Fruit fly (Drosophila melanogaster) whole organism, embryonic: ENCODE results near the gene Idh3b.
A peak's percentile ranks its signal among the peaks of the same experiment; 100 is the strongest.

Experiments used
- ATbp ChIP-seq: fragments of 200-800 bp; sonication (Bioruptor generic); optimal IDR thresholded peaks from 2 replicates; lab custom pipeline; 2017; ENCODE audit warnings: missing biosample characterization, mild to moderate bottlenecking, missing genetic modification characterization, missing genetic modification reagents
- BEAF-32 ChIP-seq: fragments of 200-800 bp; sonication (Bioruptor generic); optimal IDR thresholded peaks from 3 replicates; lab custom pipeline; 2017; ENCODE audit warnings: missing biosample characterization, missing genetic modification characterization, mild to moderate bottlenecking, moderate library complexity, missing genetic modification reagents
- CG10209 ChIP-seq: fragments of 200-800 bp; sonication (Bioruptor generic); optimal IDR thresholded peaks from 3 replicates; lab custom pipeline; 2017; ENCODE audit warnings: missing biosample characterization, mild to moderate bottlenecking, missing genetic modification characterization, missing genetic modification reagents
- CG11398 ChIP-seq: fragments of 200-800 bp; sonication (Bioruptor generic); optimal IDR thresholded peaks from 2 replicates; lab custom pipeline; 2016; ENCODE audit warnings: missing biosample characterization, missing genetic modification characterization
- CG1233 ChIP-seq: fragments of 200-800 bp; sonication (Bioruptor generic); optimal IDR thresholded peaks from 4 replicates; lab custom pipeline; 2018; ENCODE audit warnings: missing biosample characterization, mild to moderate bottlenecking, missing genetic modification characterization
- CG14014 ChIP-seq: fragments of 200-800 bp; sonication (Bioruptor generic); IDR thresholded peaks from 2 replicates; pipeline ENCODE4 v1.3.6; 2022; ENCODE audit warnings: missing biosample characterization, missing genetic modification characterization
- CG1529 ChIP-seq: fragments of 200-800 bp; sonication (Bioruptor generic); optimal IDR thresholded peaks from 3 replicates; lab custom pipeline; 2018; ENCODE audit warnings: missing biosample characterization, missing genetic modification characterization
- CG15696 ChIP-seq: fragments of 200-800 bp; sonication (Bioruptor generic); optimal IDR thresholded peaks from 2 replicates; lab custom pipeline; 2019; ENCODE audit warnings: missing biosample characterization, mild to moderate bottlenecking, missing genetic modification characterization, moderate library complexity
- CG16863 ChIP-seq: fragments of 200-800 bp; sonication (Bioruptor generic); optimal IDR thresholded peaks from 3 replicates; lab custom pipeline; 2016; ENCODE audit warnings: missing biosample characterization, missing genetic modification characterization
- CG18262 ChIP-seq: fragments of 200-800 bp; optimal IDR thresholded peaks from 3 replicates; lab custom pipeline; 2019; ENCODE audit warnings: missing biosample characterization, mild to moderate bottlenecking, missing genetic modification characterization, moderate library complexity
- CG2875 ChIP-seq: fragments of 200-800 bp; sonication (Bioruptor generic); optimal IDR thresholded peaks from 2 replicates; lab custom pipeline; 2017; ENCODE audit warnings: missing biosample characterization, mild to moderate bottlenecking, missing genetic modification characterization, missing genetic modification reagents
- CG31365 ChIP-seq: fragments of 200-800 bp; sonication (Bioruptor generic); optimal IDR thresholded peaks from 2 replicates; lab custom pipeline; 2018; ENCODE audit warnings: missing biosample characterization, mild to moderate bottlenecking, missing genetic modification characterization
- CG33557 ChIP-seq: fragments of 200-800 bp; sonication (Bioruptor generic); optimal IDR thresholded peaks from 2 replicates; lab custom pipeline; 2019; ENCODE audit warnings: missing biosample characterization, mild to moderate bottlenecking, missing genetic modification characterization, moderate library complexity
- CG4854 ChIP-seq: fragments of 200-800 bp; sonication (Bioruptor generic); optimal IDR thresholded peaks from 2 replicates; lab custom pipeline; 2016; ENCODE audit warnings: missing biosample characterization, missing genetic modification characterization, inconsistent platforms
- CG6654 ChIP-seq: fragments of 200-800 bp; sonication (Bioruptor generic); optimal IDR thresholded peaks from 2 replicates; lab custom pipeline; 2017; ENCODE audit warnings: missing biosample characterization, mild to moderate bottlenecking, missing genetic modification characterization
- CG7786 ChIP-seq: fragments of 200-800 bp; sonication (Bioruptor generic); optimal IDR thresholded peaks from 2 replicates; lab custom pipeline; 2016; ENCODE audit warnings: missing biosample characterization, missing genetic modification characterization
- CG7928 ChIP-seq: fragments of 200-800 bp; sonication (Bioruptor generic); optimal IDR thresholded peaks from 2 replicates; lab custom pipeline; 2017; ENCODE audit warnings: missing biosample characterization, mild to moderate bottlenecking, missing genetic modification characterization
- CG8478 ChIP-seq: fragments of >200 bp; optimal IDR thresholded peaks from 2 replicates; lab custom pipeline; 2018
- CG9215 ChIP-seq: fragments of 200-800 bp; sonication (Bioruptor generic); IDR thresholded peaks from 2 replicates; pipeline ENCODE4 v1.3.6; 2022; ENCODE audit warnings: missing biosample characterization, missing genetic modification characterization
- CG9932 ChIP-seq: fragments of 200-800 bp; sonication (Bioruptor generic); IDR thresholded peaks from 2 replicates; pipeline ENCODE4 v1.3.6; 2022; ENCODE audit warnings: missing biosample characterization, missing genetic modification characterization
- Doc2 ChIP-seq: fragments of 200-800 bp; sonication (Bioruptor generic); IDR thresholded peaks from 2 replicates; pipeline ENCODE4 v1.3.6; 2022; ENCODE audit warnings: missing biosample characterization, missing genetic modification characterization
- Ets97D ChIP-seq: fragments of 200-800 bp; sonication (Bioruptor generic); optimal IDR thresholded peaks from 3 replicates; lab custom pipeline; 2016; ENCODE audit warnings: missing biosample characterization, missing genetic modification characterization
- Fer3 ChIP-seq: fragments of 200-800 bp; sonication (Bioruptor generic); optimal IDR thresholded peaks from 2 replicates; lab custom pipeline; 2018; ENCODE audit warnings: missing biosample characterization, mild to moderate bottlenecking, missing genetic modification characterization, moderate library complexity
- Hmr ChIP-seq: fragments of 200-800 bp; sonication (Bioruptor generic); optimal IDR thresholded peaks from 3 replicates; lab custom pipeline; 2017; ENCODE audit warnings: mild to moderate bottlenecking, missing biosample characterization, missing genetic modification reagents, missing genetic modification characterization
- Jarid2 ChIP-seq: fragments of 200-800 bp; sonication (Bioruptor generic); optimal IDR thresholded peaks from 3 replicates; lab custom pipeline; 2017; ENCODE audit warnings: mild to moderate bottlenecking, missing biosample characterization, missing genetic modification reagents, missing genetic modification characterization
- Myb ChIP-seq: fragments of 200-800 bp; sonication (Bioruptor generic); optimal IDR thresholded peaks from 2 replicates; lab custom pipeline; 2016; ENCODE audit warnings: missing biosample characterization, missing genetic modification characterization
- Optix ChIP-seq: fragments of 200-800 bp; sonication (Bioruptor generic); IDR thresholded peaks from 3 replicates; pipeline ENCODE4 v1.3.6; 2022; ENCODE audit warnings: missing biosample characterization, missing genetic modification characterization
- Sox100B ChIP-seq: fragments of 200-800 bp; sonication (Bioruptor generic); optimal IDR thresholded peaks from 3 replicates; lab custom pipeline; 2018; ENCODE audit warnings: missing biosample characterization, mild to moderate bottlenecking, missing genetic modification characterization
- Usf ChIP-seq: fragments of 200-800 bp; sonication (Bioruptor generic); optimal IDR thresholded peaks from 2 replicates; lab custom pipeline; 2017; ENCODE audit warnings: missing genotype, missing biosample characterization, missing genetic modification characterization
- bab2 ChIP-seq: fragments of 200-800 bp; sonication (Bioruptor generic); optimal IDR thresholded peaks from 2 replicates; lab custom pipeline; 2016; ENCODE audit warnings: missing biosample characterization, missing genetic modification characterization
- bigmax ChIP-seq: fragments of 200-800 bp; sonication (Bioruptor generic); optimal IDR thresholded peaks from 2 replicates; lab custom pipeline; 2018; ENCODE audit warnings: missing biosample characterization, mild to moderate bottlenecking, missing genetic modification characterization
- br ChIP-seq: fragments of >200 bp; optimal IDR thresholded peaks from 2 replicates; lab custom pipeline; 2017
- cg ChIP-seq: fragments of 200-800 bp; sonication (Bioruptor generic); optimal IDR thresholded peaks from 3 replicates; lab custom pipeline; 2019; ENCODE audit warnings: missing biosample characterization, mild to moderate bottlenecking, missing genetic modification characterization, moderate library complexity
- ci ChIP-seq: fragments of 200-800 bp; sonication (Bioruptor generic); IDR thresholded peaks from 3 replicates; pipeline ENCODE4 v1.3.6; 2022; ENCODE audit warnings: missing biosample characterization, missing genetic modification characterization
- dpn ChIP-seq, 2 experiments: fragments of 200-800 bp; sonication (Bioruptor generic); optimal IDR thresholded peaks; 3 replicates each; lab custom pipeline; 2016; ENCODE audit warnings: missing biosample characterization in 2 of 2, missing genetic modification characterization in 2 of 2
- fd3F ChIP-seq: fragments of 200-800 bp; sonication (Bioruptor generic); optimal IDR thresholded peaks from 2 replicates; lab custom pipeline; 2018; ENCODE audit warnings: missing biosample characterization, mild to moderate bottlenecking, missing genetic modification characterization, moderate library complexity
- gcm ChIP-seq: fragments of 200-800 bp; sonication (Bioruptor generic); optimal IDR thresholded peaks from 2 replicates; lab custom pipeline; 2019; ENCODE audit warnings: missing biosample characterization, mild to moderate bottlenecking, missing genetic modification characterization, moderate library complexity
- hb ChIP-seq: fragments of 200-800 bp; sonication (Bioruptor generic); IDR thresholded peaks from 3 replicates; pipeline ENCODE4 v1.3.6; 2022; ENCODE audit warnings: missing biosample characterization, missing genetic modification characterization; ENCODE audit not compliant: partially characterized antibody
- hbn ChIP-seq: fragments of 200-800 bp; sonication (Bioruptor generic); IDR thresholded peaks from 2 replicates; pipeline ENCODE4 v1.3.6; 2022; ENCODE audit warnings: missing biosample characterization, missing genetic modification characterization; ENCODE audit not compliant: partially characterized antibody
- pan ChIP-seq, 4 experiments: fragments of >200 bp in 3 of 4; fragments of 200-800 bp in 1 of 4; sonication (Bioruptor generic) in 1 of 4; optimal IDR thresholded peaks in 3 of 4; IDR thresholded peaks in 1 of 4; 2 replicates each; pipeline versions ENCODE4 v1.3.6 to Lab custom; 2017 to 2022; ENCODE audit warnings: missing biosample characterization in 2 of 4, missing genetic modification characterization in 2 of 4, mixed read lengths in 1 of 4
- pb ChIP-seq: fragments of 200-800 bp; sonication (Bioruptor generic); optimal IDR thresholded peaks from 3 replicates; lab custom pipeline; 2016; ENCODE audit warnings: missing biosample characterization, missing genetic modification characterization
- ranshi ChIP-seq: fragments of 200-800 bp; sonication (Bioruptor generic); IDR thresholded peaks from 2 replicates; pipeline ENCODE4 v1.3.6; 2022; ENCODE audit warnings: missing biosample characterization, missing genetic modification characterization
- sc ChIP-seq, 3 experiments: fragments of >200 bp in 2 of 3; fragments of 200-800 bp in 1 of 3; sonication (Bioruptor generic) in 1 of 3; optimal IDR thresholded peaks; 2 replicates in 2 of 3; 3 replicates in 1 of 3; lab custom pipeline; 2017; ENCODE audit warnings: mild to moderate bottlenecking in 1 of 3, missing biosample characterization in 1 of 3, missing genetic modification characterization in 1 of 3, missing genetic modification reagents in 1 of 3
- sug ChIP-seq: fragments of 200-800 bp; optimal IDR thresholded peaks from 2 replicates; lab custom pipeline; 2019; ENCODE audit warnings: missing biosample characterization, mild to moderate bottlenecking, missing genetic modification characterization, moderate library complexity
- tin ChIP-seq: fragments of 200-800 bp; sonication (Bioruptor generic); optimal IDR thresholded peaks from 3 replicates; lab custom pipeline; 2016; ENCODE audit warnings: missing biosample characterization, missing genetic modification characterization
- trem ChIP-seq: fragments of 200-800 bp; optimal IDR thresholded peaks from 3 replicates; lab custom pipeline; 2019; ENCODE audit warnings: missing biosample characterization, mild to moderate bottlenecking, missing genetic modification characterization, moderate library complexity
- z ChIP-seq: fragments of 200-800 bp; sonication (Bioruptor generic); IDR thresholded peaks from 3 replicates; pipeline ENCODE4 v1.3.6; 2022; ENCODE audit warnings: missing biosample characterization, missing genetic modification characterization
- zen ChIP-seq: fragments of 200-800 bp; sonication (Bioruptor generic); optimal IDR thresholded peaks from 3 replicates; lab custom pipeline; 2018; ENCODE audit warnings: missing biosample characterization, mild to moderate bottlenecking, missing genetic modification characterization, moderate library complexity
- zfh1 ChIP-seq: fragments of 200-800 bp; sonication (Bioruptor generic); IDR thresholded peaks from 3 replicates; pipeline ENCODE4 v1.3.6; 2022; ENCODE audit warnings: missing biosample characterization, missing genetic modification characterization

Gene Idh3b

dm6 chr3R:22049134-22049796 is 30.1 kb upstream of the Idh3b start (continued):
- TF ChIP-seq cg (GFP tag; lab: Kevin White, UChicago) (no peak), zfh1 (peak; percentile 81), CG18262 (tag; lab: Kevin White, UChicago) (peak; percentile 82), trem (tag; lab: Kevin White, UChicago) (peak; percentile 60), Fer3 (tag; lab: Kevin White, UChicago) (peak; percentile 80), fd3F (peak; percentile 78), ranshi (GFP tag; lab: Robert Waterston, UW) (peak; percentile 84), Sox100B (GFP tag; lab: Kevin White, UChicago) (peak; percentile 61), pb (GFP tag; lab: Kevin White, UChicago) (peak; percentile 64), CG9215 (GFP tag; lab: Robert Waterston, UW) (no peak; the same call in none of the 2 replicates), CG15696 (tag; lab: Kevin White, UChicago) (peak; percentile 44), hb (GFP tag; lab: Robert Waterston, UW) (no peak), gcm (GFP tag; lab: Kevin White, UChicago) (peak; percentile 81), CG4854 (GFP tag; lab: Kevin White, UChicago) (peak; percentile 35), Jarid2 (GFP tag; lab: Kevin White, UChicago) (peak; percentile 52), dpn (GFP tag; optimal IDR thresholded peaks at IDR 0.05; lab: Kevin White, UChicago) (peak; percentile 80 to 85), Hmr (GFP tag; lab: Kevin White, UChicago) (peak; percentile 88), BEAF-32 (no peak), CG8478 (lab: Kevin White, UChicago) (no peak), z (no peak), hbn (no peak), Doc2 (GFP tag; lab: Robert Waterston, UW) (no peak), ATbp (peak; percentile 85), Usf (GFP tag; lab: Kevin White, UChicago) (no peak), CG7786 (GFP tag; lab: Kevin White, UChicago) (peak; percentile 73), CG6654 (GFP tag; lab: Kevin White, UChicago) (peak; percentile 16), CG14014 (GFP tag; lab: Robert Waterston, UW) (peak; percentile 72), bab2 (GFP tag; lab: Kevin White, UChicago) (peak; percentile 72), pan (optimal IDR thresholded peaks at IDR 0.05; lab: Kevin White, UChicago) (no peak), pan (GFP tag; optimal IDR thresholded peaks at IDR 0.05 in 1 of 2, IDR thresholded peaks at IDR 0.05 in 1 of 2) (peak in 1 of 2 experiments; percentile 87), CG1529 (GFP tag; lab: Kevin White, UChicago) (peak; percentile 75), sc (optimal IDR thresholded peaks at IDR 0.05; lab: Kevin White, UChicago) (no peak), sc (GFP tag; optimal IDR thresholded peaks at IDR 0.05; lab: Kevin White, UChicago) (peak; percentile 66), CG7928 (peak; percentile 34), Optix (GFP tag; lab: Robert Waterston, UW) (peak; percentile 74; the same call in 2 of the 3 replicates), CG9932 (GFP tag; lab: Robert Waterston, UW) (peak; percentile 72), tin (GFP tag; lab: Kevin White, UChicago) (peak; percentile 76), bigmax (GFP tag; lab: Kevin White, UChicago) (no peak), Ets97D (GFP tag; lab: Kevin White, UChicago) (no peak), CG1233 (peak; percentile 74), CG10209 (GFP tag; lab: Kevin White, UChicago) (peak; percentile 75), br (lab: Kevin White, UChicago) (no peak), sug (tag; lab: Kevin White, UChicago) (peak; percentile 63), CG33557 (no peak), zen (tag; lab: Kevin White, UChicago) (peak; percentile 47), CG11398 (GFP tag; lab: Kevin White, UChicago) (peak; percentile 64), CG31365 (peak; percentile 49), Myb (GFP tag; lab: Kevin White, UChicago) (peak; percentile 62), CG16863 (GFP tag; lab: Kevin White, UChicago) (peak; percentile 70), CG2875 (GFP tag; lab: Kevin White, UChicago) (peak; percentile 72), ci (GFP tag; lab: Robert Waterston, UW) (peak; percentile 94)
